Worm (Caenorhabditis elegans) whole organism, L4/young adult: Measurements from ENCODE around the gene alh-7.

Experiments
- dao-5 ChIP-seq: sonication (generic microtip); optimal IDR thresholded peaks from 2 replicates; lab custom pipeline; 2016; ENCODE audit warnings: missing genotype, missing genetic modification characterization, moderate library complexity, missing compliant biosample characterization
- him-1 ChIP-seq: sonication (generic microtip); optimal IDR thresholded peaks from 2 replicates; lab custom pipeline; 2016; ENCODE audit warnings: missing genotype, missing genetic modification reagents, missing genetic modification characterization, missing compliant biosample characterization

DNA sequence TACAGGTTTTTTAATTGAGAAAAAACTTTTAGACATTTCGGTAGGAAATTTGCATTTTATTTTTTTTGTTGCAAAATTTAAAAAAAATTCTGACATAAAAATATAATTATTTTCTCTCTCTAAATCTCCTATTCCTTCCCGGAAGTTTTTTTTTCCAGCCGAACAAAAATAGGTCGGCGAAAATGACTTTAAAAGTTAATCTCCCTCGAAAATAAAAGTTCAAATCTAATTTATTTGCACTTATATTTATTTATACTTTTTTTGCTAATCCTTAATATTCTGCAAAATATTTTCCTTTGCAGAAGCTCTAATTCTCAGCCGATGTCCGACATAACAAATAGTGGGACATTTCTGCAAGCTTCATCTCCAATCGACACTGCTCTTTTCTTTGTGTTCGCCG, 10.0 kb upstream of the alh-7 start, which contains the start of gene F45H10.5:
- TF ChIP-seq him-1 (tag; lab: Kevin White, UChicago) (no peak), dao-5 (tag; lab: Kevin White, UChicago) (no peak)
